Worm (Caenorhabditis elegans) whole organism, mixed stage, embryonic: ENCODE results near the gene C49C3.8.

Experiments used
- nhr-76 ChIP-seq: sonication (generic microtip); optimal IDR thresholded peaks from 2 replicates; lab custom pipeline; 2017; ENCODE audit warnings: missing biosample characterization, missing genetic modification characterization
- ztf-11 ChIP-seq: fragments of 150-350 bp; optimal IDR thresholded peaks from 2 replicates; lab custom pipeline; 2014; ENCODE audit warnings: missing biosample characterization, missing genetic modification characterization

ce11 chrIV:17287908-17288675, 46.9 kb upstream of the C49C3.8 start, which contains the start of gene zipt-7.1:
- TF ChIP-seq ztf-11 (tag; lab: Kevin White, UChicago): no peak
- no peak for TF ChIP-seq nhr-76 (tag; lab: Kevin White, UChicago)
